Fruit fly (Drosophila melanogaster): ENCODE data around the gene CG8372.

dm6 chr2L:8242186-8242585, 29.5 kb upstream of the CG8372 start, which contains the start of gene CG14277:
- TF ChIP-seq psq (optimal IDR thresholded peaks at IDR 0.05) (no peak), EcR (GFP tag; optimal IDR thresholded peaks at IDR 0.05) (no peak), pan (optimal IDR thresholded peaks at IDR 0.05) (no peak), usp (GFP tag; optimal IDR thresholded peaks at IDR 0.05) (no peak)

Data from whole organism.